Worm (Caenorhabditis elegans) whole organism, L2 larva: ENCODE data around the gene col-180.

Experiments
- C34F6.9 ChIP-seq: fragments of 150-350 bp; optimal IDR thresholded peaks from 2 replicates; lab custom pipeline; 2014; ENCODE audit warnings: missing biosample characterization, missing genetic modification characterization
- F13H6.1 ChIP-seq: sonication (generic microtip); optimal IDR thresholded peaks from 2 replicates; lab custom pipeline; 2016; ENCODE audit warnings: missing genetic modification characterization, missing compliant biosample characterization
- ZK546.5 ChIP-seq: sonication (generic microtip); optimal IDR thresholded peaks from 2 replicates; lab custom pipeline; 2017; ENCODE audit warnings: missing biosample characterization, missing genetic modification characterization
- alr-1 ChIP-seq: fragments of 150-350 bp; optimal IDR thresholded peaks from 2 replicates; lab custom pipeline; 2014; ENCODE audit warnings: missing biosample characterization, missing genetic modification characterization
- aly-2 ChIP-seq: fragments of 150-350 bp; optimal IDR thresholded peaks from 2 replicates; lab custom pipeline; 2014; ENCODE audit warnings: missing biosample characterization, missing genetic modification characterization
- blmp-1 ChIP-seq: sonication (generic microtip); optimal IDR thresholded peaks from 2 replicates; lab custom pipeline; 2017; ENCODE audit warnings: missing genetic modification characterization, mild to moderate bottlenecking, missing compliant biosample characterization, antibody characterized with exemption, moderate library complexity; ENCODE audit not compliant: insufficient read depth
- ceh-16 ChIP-seq: fragments of 150-350 bp; optimal IDR thresholded peaks from 2 replicates; lab custom pipeline; 2014; ENCODE audit warnings: missing biosample characterization, missing genetic modification characterization
- crh-2 ChIP-seq: sonication (generic microtip); optimal IDR thresholded peaks from 2 replicates; lab custom pipeline; 2017; ENCODE audit warnings: missing biosample characterization, missing genetic modification characterization
- egl-27 ChIP-seq: sonication (generic microtip); optimal IDR thresholded peaks from 3 replicates; lab custom pipeline; 2017; ENCODE audit warnings: missing biosample characterization, missing genetic modification reagents, missing genetic modification characterization
- elt-1 ChIP-seq: fragments of 150-350 bp; optimal IDR thresholded peaks from 2 replicates; lab custom pipeline; 2014; ENCODE audit warnings: missing biosample characterization, missing genetic modification characterization
- elt-3 ChIP-seq: sonication (generic microtip); optimal IDR thresholded peaks from 2 replicates; lab custom pipeline; 2017; ENCODE audit warnings: missing biosample characterization, missing genetic modification characterization
- fos-1 ChIP-seq: fragments of 150-350 bp; optimal IDR thresholded peaks from 2 replicates; lab custom pipeline; 2014; ENCODE audit warnings: missing biosample characterization, missing genetic modification characterization
- gmeb-1 ChIP-seq: fragments of 150-350 bp; optimal IDR thresholded peaks from 2 replicates; lab custom pipeline; 2014; ENCODE audit warnings: missing biosample characterization, missing genetic modification characterization
- lin-11 ChIP-seq: fragments of 150-350 bp; sonication (generic microtip); optimal IDR thresholded peaks from 2 replicates; lab custom pipeline; 2014; ENCODE audit warnings: missing biosample characterization, missing genetic modification characterization, inconsistent platforms, mixed read lengths
- lin-13 ChIP-seq: fragments of 150-350 bp; optimal IDR thresholded peaks from 2 replicates; lab custom pipeline; 2014; ENCODE audit warnings: missing biosample characterization, missing genetic modification reagents, missing genetic modification characterization
- lin-39 ChIP-seq: fragments of 150-350 bp; optimal IDR thresholded peaks from 2 replicates; lab custom pipeline; 2014; ENCODE audit warnings: missing biosample characterization, missing genetic modification reagents, missing genetic modification characterization
- lsy-2 ChIP-seq, 2 experiments: fragments of 150-350 bp in 1 of 2; sonication (generic microtip) in 1 of 2; optimal IDR thresholded peaks; 2 replicates each; lab custom pipeline; 2014 to 2017; ENCODE audit warnings: missing biosample characterization in 2 of 2, missing genetic modification characterization in 2 of 2
- mab-5 ChIP-seq: fragments of 150-350 bp; optimal IDR thresholded peaks from 2 replicates; lab custom pipeline; 2014; ENCODE audit warnings: missing biosample characterization, missing genetic modification characterization
- mdl-1 ChIP-seq, 2 experiments: fragments of 150-350 bp in 1 of 2; sonication (generic microtip) in 1 of 2; optimal IDR thresholded peaks; 2 replicates each; lab custom pipeline; 2017; ENCODE audit warnings: missing biosample characterization in 2 of 2, missing genetic modification characterization in 2 of 2
- nhr-10 ChIP-seq: sonication (generic microtip); optimal IDR thresholded peaks from 2 replicates; lab custom pipeline; 2017; ENCODE audit warnings: missing biosample characterization, missing genetic modification characterization
- nhr-11 ChIP-seq: fragments of 150-350 bp; optimal IDR thresholded peaks from 2 replicates; lab custom pipeline; 2014; ENCODE audit warnings: missing biosample characterization, missing genetic modification characterization
- nhr-12 ChIP-seq: fragments of 150-350 bp; optimal IDR thresholded peaks from 2 replicates; lab custom pipeline; 2014; ENCODE audit warnings: missing biosample characterization, missing genetic modification characterization
- nhr-129 ChIP-seq: fragments of 150-350 bp; optimal IDR thresholded peaks from 2 replicates; lab custom pipeline; 2014; ENCODE audit warnings: missing biosample characterization, missing genetic modification characterization
- nhr-21 ChIP-seq: fragments of 150-350 bp; optimal IDR thresholded peaks from 2 replicates; lab custom pipeline; 2014; ENCODE audit warnings: missing biosample characterization, missing genetic modification characterization
- nhr-237 ChIP-seq: fragments of 150-350 bp; optimal IDR thresholded peaks from 2 replicates; lab custom pipeline; 2014; ENCODE audit warnings: missing biosample characterization, missing genetic modification characterization
- nhr-6 ChIP-seq: fragments of 150-350 bp; optimal IDR thresholded peaks from 2 replicates; lab custom pipeline; 2014; ENCODE audit warnings: missing biosample characterization, missing genetic modification characterization
- nhr-77 ChIP-seq: fragments of 150-350 bp; optimal IDR thresholded peaks from 2 replicates; lab custom pipeline; 2014; ENCODE audit warnings: missing biosample characterization, missing genetic modification characterization
- peb-1 ChIP-seq: fragments of 150-350 bp; optimal IDR thresholded peaks from 2 replicates; lab custom pipeline; 2014; ENCODE audit warnings: missing biosample characterization, missing genetic modification characterization
- sem-4 ChIP-seq: fragments of 150-350 bp; optimal IDR thresholded peaks from 2 replicates; lab custom pipeline; 2014; ENCODE audit warnings: missing biosample characterization, missing genetic modification reagents, missing genetic modification characterization
- skn-1 ChIP-seq: sonication (generic microtip); optimal IDR thresholded peaks from 2 replicates; lab custom pipeline; 2017; ENCODE audit warnings: missing biosample characterization, missing genetic modification characterization
- sma-3 ChIP-seq: sonication (generic microtip); optimal IDR thresholded peaks from 2 replicates; lab custom pipeline; 2016; ENCODE audit warnings: missing genetic modification reagents, missing genetic modification characterization, missing compliant biosample characterization
- sma-9 ChIP-seq, 2 experiments: fragments of 150-350 bp in 1 of 2; sonication (generic microtip) in 1 of 2; optimal IDR thresholded peaks; 2 replicates each; lab custom pipeline; 2014 to 2016; ENCODE audit warnings: missing genetic modification characterization in 2 of 2, mild to moderate bottlenecking in 1 of 2, missing biosample characterization in 1 of 2, missing compliant biosample characterization in 1 of 2, missing genetic modification reagents in 1 of 2, moderate library complexity in 1 of 2
- snpc-4 ChIP-seq: fragments of 150-350 bp; optimal IDR thresholded peaks from 2 replicates; lab custom pipeline; 2014; ENCODE audit warnings: missing biosample characterization, missing genetic modification characterization
- unc-39 ChIP-seq: fragments of 150-350 bp; optimal IDR thresholded peaks from 2 replicates; lab custom pipeline; 2014; ENCODE audit warnings: missing biosample characterization, missing genetic modification characterization
- unc-55 ChIP-seq: fragments of 150-350 bp; sonication (generic microtip); optimal IDR thresholded peaks from 3 replicates; lab custom pipeline; 2014; ENCODE audit warnings: missing biosample characterization, missing genetic modification reagents, missing genetic modification characterization
- unc-62 ChIP-seq: fragments of 150-350 bp; optimal IDR thresholded peaks from 2 replicates; lab custom pipeline; 2014; ENCODE audit warnings: missing biosample characterization, missing genetic modification reagents, missing genetic modification characterization
- zag-1 ChIP-seq: fragments of 150-350 bp; optimal IDR thresholded peaks from 2 replicates; lab custom pipeline; 2014; ENCODE audit warnings: missing biosample characterization, missing genetic modification characterization
- ztf-11 ChIP-seq: sonication (generic microtip); optimal IDR thresholded peaks from 2 replicates; lab custom pipeline; 2017; ENCODE audit warnings: missing biosample characterization, missing genetic modification characterization
- ztf-4 ChIP-seq: fragments of 150-350 bp; optimal IDR thresholded peaks from 2 replicates; lab custom pipeline; 2014; ENCODE audit warnings: missing biosample characterization, missing genetic modification characterization

col-180 gene

ce11 chrX:11679211-11679977, 32.7 kb downstream of the col-180 start:
- TF ChIP-seq elt-1 (tag; lab: Kevin White, UChicago) (no peak), aly-2 (no peak), nhr-11 (tag; lab: Kevin White, UChicago) (no peak), nhr-12 (no peak), ztf-11 (no peak), F13H6.1 (no peak), lin-11 (tag; lab: Kevin White, UChicago) (no peak), nhr-10 (tag; lab: Kevin White, UChicago) (no peak), blmp-1 (tag; lab: Kevin White, UChicago) (no peak), nhr-21 (tag; lab: Kevin White, UChicago) (no peak), peb-1 (tag; lab: Kevin White, UChicago) (no peak), unc-62 (GFP tag; lab: Kevin White, UChicago) (no peak)

- TF ChIP-seq unc-39 (tag; lab: Kevin White, UChicago) = no peak
Measured at ce11 chrX:11675573-11675972, 36.5 kb downstream of the col-180 start.

ce11 chrX:11673063-11673759, 38.9 kb downstream of the col-180 start:
- TF ChIP-seq mab-5 (tag; lab: Kevin White, UChicago) (peak; percentile 7), mdl-1 (tag; optimal IDR thresholded peaks at IDR 0.05; lab: Kevin White, UChicago) (no peak)

- no peak for TF ChIP-seq blmp-1 (tag; lab: Kevin White, UChicago)
- no peak for TF ChIP-seq peb-1 (tag; lab: Kevin White, UChicago)
- TF ChIP-seq unc-62 (GFP tag; lab: Kevin White, UChicago) = no peak
- TF ChIP-seq mdl-1 (tag; optimal IDR thresholded peaks at IDR 0.05; lab: Kevin White, UChicago) = no peak
- TF ChIP-seq nhr-77 (tag; lab: Kevin White, UChicago) = no peak
- TF ChIP-seq nhr-6 (tag; lab: Kevin White, UChicago) = no peak
- peak; percentile 15 for TF ChIP-seq fos-1 (tag; lab: Kevin White, UChicago)
- TF ChIP-seq alr-1 (tag; lab: Kevin White, UChicago) = no peak
- TF ChIP-seq nhr-237 (tag; lab: Kevin White, UChicago) = no peak
- no peak for TF ChIP-seq elt-3 (tag; lab: Kevin White, UChicago)
- no peak for TF ChIP-seq unc-39 (tag; lab: Kevin White, UChicago)
- no peak for TF ChIP-seq ZK546.5 (tag; lab: Kevin White, UChicago)
- TF ChIP-seq C34F6.9 (tag; lab: Kevin White, UChicago) = peak; percentile 75
- peak; percentile 81 for TF ChIP-seq unc-55 (GFP tag; lab: Kevin White, UChicago)
- no peak for TF ChIP-seq skn-1 (tag; lab: Kevin White, UChicago)
- no peak for TF ChIP-seq snpc-4 (tag; lab: Kevin White, UChicago)
- TF ChIP-seq sma-3 (GFP tag; lab: Kevin White, UChicago) = no peak
- TF ChIP-seq egl-27 = peak; percentile 36
- TF ChIP-seq sma-9 (GFP tag; optimal IDR thresholded peaks at IDR 0.05; lab: Kevin White, UChicago) = peak; percentile 67
- TF ChIP-seq sma-9 (tag; optimal IDR thresholded peaks at IDR 0.05; lab: Kevin White, UChicago) = no peak
- no peak for TF ChIP-seq elt-1 (tag; lab: Kevin White, UChicago)
- peak; percentile 8 for TF ChIP-seq crh-2 (tag; lab: Kevin White, UChicago)
- peak; percentile 76 for TF ChIP-seq mab-5 (tag; lab: Kevin White, UChicago)
- peak in 1 of 2 experiments; percentile 44 for TF ChIP-seq lsy-2 (tag; optimal IDR thresholded peaks at IDR 0.05; lab: Kevin White, UChicago)
- TF ChIP-seq ztf-4 = no peak
- no peak for TF ChIP-seq gmeb-1
- peak; percentile 47 for TF ChIP-seq F13H6.1
- peak; percentile 3 for TF ChIP-seq sem-4
- TF ChIP-seq zag-1 (tag; lab: Kevin White, UChicago) = peak; percentile 55
- TF ChIP-seq nhr-129 = peak; percentile 6
- TF ChIP-seq nhr-21 (tag; lab: Kevin White, UChicago) = no peak
- TF ChIP-seq lin-13 (GFP tag; lab: Kevin White, UChicago) = no peak
- no peak for TF ChIP-seq ceh-16 (tag; lab: Kevin White, UChicago)
- no peak for TF ChIP-seq lin-39 (tag; lab: Kevin White, UChicago)
Measured at ce11 chrX:11666545-11667177, 45.4 kb downstream of the col-180 start, which contains the start of gene noca-2. Gene noca-2 (plus strand): TSS chrX:11667127.
